Fruit fly (Drosophila melanogaster) S2 (cell line): ENCODE data around the gene Imp.
A peak's percentile ranks its signal among the peaks of the same experiment; 100 is the strongest.

Experiments used
- CG8478 ChIP-seq: fragments of >200 bp; optimal IDR thresholded peaks from 2 replicates; lab custom pipeline; 2018
- CTCF ChIP-seq, 2 experiments: fragments of >200 bp; optimal IDR thresholded peaks; 2 replicates each; lab custom pipeline; 2018

The Imp gene

dm6 chrX:10824227-10824702, at the start of gene Imp:
Imp (minus strand) TSS chrX:10824277.
- TF ChIP-seq CG8478 (lab: Kevin White, UChicago) = no peak
- no peak for TF ChIP-seq CTCF (optimal IDR thresholded peaks at IDR 0.05; lab: Kevin White, UChicago)

dm6 chrX:10869045-10869444, 45.0 kb upstream of the Imp start, which contains the start of gene CG2157:
CG2157 (plus strand) TSS chrX:10869284.
- no peak for TF ChIP-seq CTCF (optimal IDR thresholded peaks at IDR 0.05; lab: Kevin White, UChicago)
- TF ChIP-seq CG8478 (lab: Kevin White, UChicago) = no peak

- no peak for TF ChIP-seq CG8478 (lab: Kevin White, UChicago)
- no peak for TF ChIP-seq CTCF (optimal IDR thresholded peaks at IDR 0.05; lab: Kevin White, UChicago)
Observed at dm6 chrX:10867692-10868091, 43.6 kb upstream of the Imp start.

DNA sequence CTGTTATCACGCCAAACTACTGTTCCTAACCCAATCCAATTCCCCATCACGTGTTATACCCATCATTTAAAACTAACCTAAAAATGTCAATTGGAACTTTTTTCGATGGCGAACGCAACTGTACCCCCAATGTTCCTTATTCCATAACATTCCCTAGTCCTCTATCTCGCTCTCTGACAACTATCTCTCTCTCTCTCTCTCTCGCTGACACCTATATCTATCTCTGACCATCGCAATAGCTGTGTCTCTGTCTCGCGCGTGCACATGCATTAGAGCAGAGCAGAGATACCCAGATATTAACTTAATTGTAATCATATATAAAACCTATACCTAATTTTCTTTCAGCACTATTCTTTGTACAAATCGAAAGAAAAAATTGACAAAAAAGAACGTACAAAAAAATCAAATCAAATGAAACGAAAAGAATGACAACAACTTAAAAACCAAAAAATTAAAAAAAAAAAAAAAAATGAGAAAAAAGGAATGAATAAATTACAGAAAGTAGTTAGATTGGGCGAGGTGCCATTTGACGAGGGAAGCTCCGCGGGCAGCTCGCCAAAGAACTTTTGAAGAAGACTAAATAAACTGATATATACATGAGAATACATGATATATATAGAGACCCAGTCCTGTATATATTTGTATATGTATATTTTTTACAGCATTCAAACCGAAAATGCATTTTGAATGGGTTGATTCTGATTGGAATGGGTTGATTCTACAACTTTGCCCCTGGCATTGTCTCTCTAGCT, 41.7 kb upstream of the Imp start:
- TF ChIP-seq CG8478 (lab: Kevin White, UChicago) (no peak), CTCF (optimal IDR thresholded peaks at IDR 0.05; lab: Kevin White, UChicago) (peak in 1 of 2 experiments; percentile 14)

- TF ChIP-seq CTCF (optimal IDR thresholded peaks at IDR 0.05; lab: Kevin White, UChicago) = no peak
- no peak for TF ChIP-seq CG8478 (lab: Kevin White, UChicago)
Observed at dm6 chrX:10857853-10858252, 33.8 kb upstream of the Imp start.

DNA sequence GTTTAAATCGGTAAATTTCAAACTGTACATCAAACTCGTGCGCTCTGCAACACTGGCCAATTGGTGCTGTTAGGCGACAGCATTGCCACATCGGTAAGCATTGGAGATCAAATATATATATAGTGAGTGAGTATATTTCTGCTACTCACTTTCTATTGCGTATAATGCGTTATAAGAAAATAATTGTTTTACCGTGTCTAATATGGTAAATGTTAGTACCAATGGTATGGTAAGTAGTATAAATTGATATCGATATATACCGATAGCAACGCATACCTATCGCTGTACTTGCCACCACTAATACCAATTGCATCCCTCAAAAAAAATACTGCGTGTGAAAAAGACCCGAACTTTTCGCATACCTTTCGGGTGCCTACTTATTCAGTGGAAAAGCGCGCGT, 33.3 kb upstream of the Imp start, which contains the start of the genes sofe and CG2186:
Gene sofe (minus strand): TSS at position 38 of the 400 bp plus-strand sequence.
Gene CG2186 (plus strand): TSS at position 280 of the 400 bp plus-strand sequence.
- TF ChIP-seq CTCF (optimal IDR thresholded peaks at IDR 0.05; lab: Kevin White, UChicago) = peak in 1 of 2 experiments; percentile 23
- no peak for TF ChIP-seq CG8478 (lab: Kevin White, UChicago)

DNA sequence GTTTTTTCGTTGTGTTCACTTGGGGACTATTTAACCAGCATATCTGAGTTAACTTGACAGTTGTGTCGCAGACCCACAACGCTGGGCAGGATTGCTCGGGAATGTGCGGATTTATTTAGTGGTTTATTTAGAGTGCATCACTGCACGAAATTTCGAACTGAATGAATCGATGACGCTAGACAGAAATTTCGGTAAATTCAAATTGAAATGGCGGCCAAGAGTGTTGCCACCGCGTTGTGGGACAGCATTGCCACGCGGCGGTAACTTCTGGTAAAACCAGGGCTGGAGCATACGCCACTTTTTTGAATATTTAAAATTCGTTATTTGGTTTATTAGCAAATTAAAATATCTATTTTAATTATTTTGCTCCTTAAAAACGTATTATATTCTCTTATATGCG, 30.6 kb upstream of the Imp start, which contains the start of gene feo:
Gene feo (minus strand): TSS at position 184 of the 400 bp plus-strand sequence.
- TF ChIP-seq CTCF (optimal IDR thresholded peaks at IDR 0.05; lab: Kevin White, UChicago) (peak in 1 of 2 experiments; percentile 25), CG8478 (lab: Kevin White, UChicago) (no peak)

dm6 chrX:10848565-10848964, 24.5 kb upstream of the Imp start, which contains the start of gene CG2202:
CG2202 (plus strand) TSS chrX:10848757.
- TF ChIP-seq CTCF (optimal IDR thresholded peaks at IDR 0.05; lab: Kevin White, UChicago) (no peak), CG8478 (lab: Kevin White, UChicago) (no peak)

- TF ChIP-seq CG8478 (lab: Kevin White, UChicago) (no peak), CTCF (optimal IDR thresholded peaks at IDR 0.05; lab: Kevin White, UChicago) (no peak)
Observed at dm6 chrX:10847447-10847846, 23.4 kb upstream of the Imp start.

dm6 chrX:10847436-10847446, 23.2 kb upstream of the Imp start, which contains the start of gene Pgls:
Pgls (plus strand) TSS chrX:10847438.
- TF ChIP-seq CTCF (optimal IDR thresholded peaks at IDR 0.05; lab: Kevin White, UChicago) (no peak), CG8478 (lab: Kevin White, UChicago) (no peak)

- TF ChIP-seq CTCF (optimal IDR thresholded peaks at IDR 0.05; lab: Kevin White, UChicago) = no peak
- no peak for TF ChIP-seq CG8478 (lab: Kevin White, UChicago)
Observed at dm6 chrX:10846972-10847435, 22.9 kb upstream of the Imp start, which contains the start of gene sbr. sbr (minus strand) TSS chrX:10847092.

DNA sequence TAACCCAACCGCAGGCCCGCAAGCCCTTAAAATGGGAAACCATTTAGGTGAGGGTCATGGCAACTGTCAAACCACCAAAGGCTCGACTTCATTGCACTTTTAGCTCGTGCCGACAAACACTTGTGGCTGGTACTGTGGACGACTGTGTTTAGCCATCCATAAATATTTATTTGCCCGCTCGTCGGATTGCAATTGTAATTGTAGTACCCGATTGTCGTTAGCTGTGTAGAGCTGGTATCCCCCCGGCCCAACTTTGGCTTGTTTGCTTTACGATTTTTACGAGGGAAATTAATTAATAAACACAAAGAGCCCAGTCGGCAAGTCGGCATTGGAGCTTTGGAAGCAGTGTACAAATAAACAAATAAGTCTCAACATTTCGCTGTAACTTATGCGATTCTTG, 21.2 kb upstream of the Imp start:
- TF ChIP-seq CG8478 (lab: Kevin White, UChicago) = no peak
- no peak for TF ChIP-seq CTCF (optimal IDR thresholded peaks at IDR 0.05; lab: Kevin White, UChicago)

dm6 chrX:10844807-10845206, 20.7 kb upstream of the Imp start, which contains the start of gene CG32669:
CG32669 (minus strand) TSS chrX:10845081.
- TF ChIP-seq CG8478 (lab: Kevin White, UChicago) = no peak

DNA sequence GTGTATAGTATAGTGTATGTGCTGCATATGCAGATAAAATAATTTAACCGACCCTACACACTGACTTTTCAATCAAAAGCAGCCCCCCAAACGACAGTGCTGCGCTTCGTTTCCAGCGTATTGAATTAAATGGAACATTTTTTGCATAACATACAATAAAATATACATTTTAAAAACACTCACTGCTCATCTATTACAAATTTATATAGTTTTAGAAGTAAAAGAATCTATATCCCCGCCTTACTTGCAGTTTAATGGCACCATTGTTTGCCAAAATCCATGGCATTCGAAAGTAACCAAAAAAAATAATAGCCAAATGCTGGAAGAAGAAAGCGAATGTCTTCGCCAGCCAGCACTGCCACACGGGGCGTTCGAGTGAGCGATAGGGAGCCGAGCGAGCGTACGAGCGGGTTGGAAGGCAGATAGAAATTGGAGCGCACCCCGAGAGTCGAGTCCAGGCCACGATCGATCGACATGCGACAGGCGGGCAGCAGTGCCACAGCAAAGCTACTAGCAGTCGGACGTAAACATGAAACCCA, 17.7 kb upstream of the Imp start, which contains the start of gene CG15209:
Gene CG15209 (plus strand): TSS at position 489 of the 539 bp plus-strand sequence.
- TF ChIP-seq CG8478 (lab: Kevin White, UChicago) (no peak), CTCF (optimal IDR thresholded peaks at IDR 0.05; lab: Kevin White, UChicago) (no peak)

DNA sequence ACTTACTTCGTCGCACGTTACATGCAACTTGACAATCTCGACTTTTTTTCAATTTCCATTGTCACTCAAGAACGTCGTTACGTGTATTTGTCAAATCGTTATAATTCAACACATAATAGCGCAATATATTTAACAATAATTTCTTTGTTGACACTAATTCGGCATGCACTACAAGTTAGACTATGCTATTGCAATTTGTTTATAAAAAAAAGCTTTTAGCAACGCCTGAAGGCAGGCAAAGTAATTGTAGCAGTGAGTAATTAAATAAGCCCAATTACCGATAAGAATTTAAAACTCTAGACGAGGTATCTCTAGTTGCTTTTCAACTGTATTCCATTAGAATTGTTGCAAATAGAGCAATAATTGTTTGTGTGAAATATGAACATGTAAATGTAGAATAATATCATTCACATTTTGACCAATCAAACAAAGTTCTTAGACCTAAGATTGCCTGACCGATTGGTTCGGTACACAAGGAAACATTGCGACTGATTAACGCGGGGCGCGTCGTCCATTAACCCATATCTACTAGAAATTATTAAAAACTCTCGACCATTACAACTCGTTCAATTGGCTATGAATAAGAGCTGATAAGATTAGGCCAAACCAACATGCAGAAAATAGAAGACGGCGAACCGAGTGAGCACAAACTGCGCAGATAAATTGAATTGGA, 17.0 kb upstream of the Imp start:
- TF ChIP-seq CG8478 (lab: Kevin White, UChicago) (no peak), CTCF (optimal IDR thresholded peaks at IDR 0.05; lab: Kevin White, UChicago) (no peak)
